Worm (Caenorhabditis elegans) whole organism, L2 larva: ENCODE measurements around the gene kvs-4.

Source experiments
- alr-1 ChIP-seq: fragments of 150-350 bp; optimal IDR thresholded peaks from 2 replicates; lab custom pipeline; 2014; ENCODE audit warnings: missing biosample characterization, missing genetic modification characterization
- aly-2 ChIP-seq: fragments of 150-350 bp; optimal IDR thresholded peaks from 2 replicates; lab custom pipeline; 2014; ENCODE audit warnings: missing biosample characterization, missing genetic modification characterization
- ama-1 ChIP-seq: fragments of 150-350 bp; optimal IDR thresholded peaks from 2 replicates; lab custom pipeline; 2018; ENCODE audit warnings: inconsistent platforms
- blmp-1 ChIP-seq: sonication (generic microtip); optimal IDR thresholded peaks from 2 replicates; lab custom pipeline; 2017; ENCODE audit warnings: missing genetic modification characterization, mild to moderate bottlenecking, missing compliant biosample characterization, antibody characterized with exemption, moderate library complexity; ENCODE audit not compliant: insufficient read depth
- elt-1 ChIP-seq: fragments of 150-350 bp; optimal IDR thresholded peaks from 2 replicates; lab custom pipeline; 2014; ENCODE audit warnings: missing biosample characterization, missing genetic modification characterization
- fos-1 ChIP-seq: fragments of 150-350 bp; optimal IDR thresholded peaks from 2 replicates; lab custom pipeline; 2014; ENCODE audit warnings: missing biosample characterization, missing genetic modification characterization
- lsy-2 ChIP-seq, 2 experiments: fragments of 150-350 bp in 1 of 2; sonication (generic microtip) in 1 of 2; optimal IDR thresholded peaks; 2 replicates each; lab custom pipeline; 2014 to 2017; ENCODE audit warnings: missing biosample characterization in 2 of 2, missing genetic modification characterization in 2 of 2
- mdl-1 ChIP-seq, 2 experiments: fragments of 150-350 bp in 1 of 2; sonication (generic microtip) in 1 of 2; optimal IDR thresholded peaks; 2 replicates each; lab custom pipeline; 2017; ENCODE audit warnings: missing biosample characterization in 2 of 2, missing genetic modification characterization in 2 of 2
- nhr-12 ChIP-seq: fragments of 150-350 bp; optimal IDR thresholded peaks from 2 replicates; lab custom pipeline; 2014; ENCODE audit warnings: missing biosample characterization, missing genetic modification characterization
- nhr-129 ChIP-seq: fragments of 150-350 bp; optimal IDR thresholded peaks from 2 replicates; lab custom pipeline; 2014; ENCODE audit warnings: missing biosample characterization, missing genetic modification characterization
- nhr-77 ChIP-seq: fragments of 150-350 bp; optimal IDR thresholded peaks from 2 replicates; lab custom pipeline; 2014; ENCODE audit warnings: missing biosample characterization, missing genetic modification characterization
- zag-1 ChIP-seq: fragments of 150-350 bp; optimal IDR thresholded peaks from 2 replicates; lab custom pipeline; 2014; ENCODE audit warnings: missing biosample characterization, missing genetic modification characterization
- ztf-11 ChIP-seq: sonication (generic microtip); optimal IDR thresholded peaks from 2 replicates; lab custom pipeline; 2017; ENCODE audit warnings: missing biosample characterization, missing genetic modification characterization

DNA sequence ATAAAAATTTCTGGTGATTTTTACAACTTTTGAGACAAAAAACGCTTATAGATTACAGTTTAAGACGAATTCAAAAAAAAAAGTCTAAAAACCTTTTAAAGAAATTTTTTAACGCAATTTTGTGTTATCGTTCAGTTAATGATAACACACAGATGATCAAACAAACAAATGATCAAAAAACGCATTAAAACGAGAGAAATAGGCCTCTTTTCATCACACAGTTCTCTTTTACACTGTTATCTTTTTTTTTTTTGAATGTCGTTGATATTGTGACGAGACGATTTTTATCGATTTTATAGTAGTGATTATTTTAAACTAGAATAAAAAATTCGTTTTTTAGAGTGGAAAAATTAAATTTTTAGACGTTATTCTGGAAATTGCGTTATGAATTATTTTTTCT, 47.4 kb downstream of the kvs-4 start:
- TF ChIP-seq elt-1 (tag; lab: Kevin White, UChicago) = no peak
- no peak for TF ChIP-seq lsy-2 (tag; optimal IDR thresholded peaks at IDR 0.05; lab: Kevin White, UChicago)
- no peak for TF ChIP-seq zag-1 (tag; lab: Kevin White, UChicago)
- no peak for TF ChIP-seq ztf-11 (tag; lab: Kevin White, UChicago)
- peak; percentile 86 for TF ChIP-seq fos-1 (tag; lab: Kevin White, UChicago)
- TF ChIP-seq mdl-1 (tag; optimal IDR thresholded peaks at IDR 0.05; lab: Kevin White, UChicago) = no peak
- TF ChIP-seq nhr-129 (tag; lab: Kevin White, UChicago) = no peak
- no peak for TF ChIP-seq aly-2 (tag; lab: Kevin White, UChicago)
- no peak for TF ChIP-seq alr-1 (tag; lab: Kevin White, UChicago)
- no peak for TF ChIP-seq nhr-77 (tag; lab: Kevin White, UChicago)
- peak; percentile 10 for TF ChIP-seq blmp-1 (tag; lab: Kevin White, UChicago)
- TF ChIP-seq ama-1 (lab: Kevin White, UChicago) = no peak
- TF ChIP-seq nhr-12 (tag; lab: Kevin White, UChicago) = no peak
